Worm (Caenorhabditis elegans): ENCODE data around the gene C05D2.8.
A peak's percentile ranks its signal among the peaks of the same experiment; 100 is the strongest.

The C05D2.8 gene

ce11 chrIII:5573694-5574093 lies 36.5 kb downstream of the C05D2.8 start, which contains the start of gene molo-1:
TSS of gene molo-1 (plus strand) at chrIII:5573994.
- TF ChIP-seq pqm-1 (tag; optimal IDR thresholded peaks at IDR 0.05) = no peak
- no peak for TF ChIP-seq lir-3 (tag; optimal IDR thresholded peaks at IDR 0.05)

DNA sequence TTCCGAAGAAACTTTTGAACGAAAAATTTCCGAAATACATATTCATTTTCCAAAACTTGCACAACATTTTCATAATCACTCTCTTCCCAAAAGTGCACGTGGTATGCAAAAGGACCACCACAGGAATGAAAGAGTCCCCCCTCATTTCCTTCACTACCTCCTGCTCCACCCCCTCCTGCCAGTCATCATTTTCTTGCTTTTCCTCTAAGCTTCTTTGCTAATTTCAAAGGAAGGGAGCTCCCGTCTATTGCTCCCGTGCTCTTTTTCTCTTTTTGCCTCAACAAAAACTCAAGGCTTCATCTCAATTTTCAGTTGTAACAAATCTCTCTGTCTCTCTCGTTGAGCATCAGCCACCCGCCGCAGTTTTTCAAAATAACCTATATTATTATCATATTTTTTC lies 37.3 kb downstream of the C05D2.8 start:
- TF ChIP-seq zip-2 (tag; optimal IDR thresholded peaks at IDR 0.05) (no peak), dmd-6 (GFP tag; IDR thresholded peaks at IDR 0.05) (no peak), nhr-42 (GFP tag; IDR thresholded peaks at IDR 0.05) (no peak), lin-1 (GFP tag; IDR thresholded peaks at IDR 0.05) (no peak), aha-1 (tag) (peak; percentile 57), hlh-30 (tag; optimal IDR thresholded peaks at IDR 0.05; ENCODE audit: insufficient read depth) (peak; percentile 52), ceh-28 (tag; optimal IDR thresholded peaks at IDR 0.05) (no peak)

DNA sequence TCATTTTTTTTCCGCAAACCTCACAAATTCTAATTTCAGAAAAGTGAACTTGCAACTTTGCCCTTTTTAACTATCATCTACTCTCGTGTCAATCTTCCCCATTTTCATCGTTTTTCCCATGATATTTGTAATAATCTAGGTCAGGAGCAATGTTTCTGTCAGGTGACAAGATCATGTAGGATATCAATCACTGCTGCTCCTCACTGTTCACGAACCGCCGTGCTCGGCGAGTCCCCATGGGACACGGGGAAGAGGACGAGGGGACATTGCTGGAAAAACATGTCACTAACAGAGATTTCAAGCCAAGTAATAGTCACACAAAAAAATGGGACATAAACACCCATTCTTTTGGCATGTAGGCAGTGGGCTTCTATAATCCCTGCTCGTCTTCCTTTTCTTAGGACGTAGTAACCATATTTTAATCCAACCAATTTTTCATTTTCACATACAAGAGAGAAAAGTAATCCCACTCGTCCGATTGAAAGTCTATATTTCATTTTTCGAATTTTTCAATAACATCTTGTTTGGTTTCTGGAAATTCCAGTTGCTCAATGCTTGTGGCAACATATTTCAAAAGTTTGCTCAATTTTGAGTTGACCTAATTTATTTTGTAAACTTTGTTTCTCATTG lies 39.2 kb downstream of the C05D2.8 start:
- TF ChIP-seq unc-62 (GFP tag; optimal IDR thresholded peaks at IDR 0.05 in 1 of 2) (peak in 1 of 2 experiments; percentile 86), unc-62 (tag; optimal IDR thresholded peaks at IDR 0.05) (no peak), nhr-102 (tag; optimal IDR thresholded peaks at IDR 0.05) (no peak), F37D6.2 (tag; optimal IDR thresholded peaks at IDR 0.05) (no peak), ceh-20 (GFP tag; IDR thresholded peaks at IDR 0.05) (peak; percentile 48; the same call in 1 of the 2 replicates), dmd-6 (GFP tag; IDR thresholded peaks at IDR 0.05) (no peak), hlh-30 (tag; optimal IDR thresholded peaks at IDR 0.05; ENCODE audit: insufficient read depth) (peak; percentile 10)

DNA sequence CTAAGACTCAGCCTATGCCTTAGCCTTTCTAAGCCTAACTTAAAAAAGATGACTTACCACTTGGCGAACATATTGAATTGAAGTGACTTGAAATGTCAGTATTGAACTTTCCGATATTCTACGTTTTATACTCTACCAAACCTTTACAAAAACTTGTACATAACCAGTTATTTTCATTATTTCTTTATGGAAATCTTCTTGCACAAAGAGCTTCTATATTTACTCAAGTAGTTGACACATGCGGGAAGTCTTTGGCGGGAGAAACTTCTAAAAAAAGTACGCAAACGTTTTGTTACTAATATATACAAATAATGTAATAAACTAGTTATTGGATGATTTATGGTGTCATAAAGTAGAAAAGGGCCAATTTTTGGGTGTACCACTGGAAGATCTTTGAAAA lies 41.5 kb downstream of the C05D2.8 start, which contains the start of gene nspb-12:
Gene nspb-12, minus strand, starts transcription at position 101 of the 400 bp plus-strand sequence.
- TF ChIP-seq aha-1 (tag) (peak; percentile 1), spr-3 (GFP tag; optimal IDR thresholded peaks at IDR 0.05) (no peak)

- TF ChIP-seq unc-130 (GFP tag; optimal IDR thresholded peaks at IDR 0.05) (no peak), arid-1 (GFP tag; conservative IDR thresholded peaks at IDR 0.05) (0 out of 2 replicates have a peak, but pooled peaks have one; percentile 35), egl-43 (GFP tag; IDR thresholded peaks at IDR 0.05) (peak; percentile 55; the same call in 1 of the 2 replicates)
Measured at ce11 chrIII:5568265-5568664, 41.9 kb downstream of the C05D2.8 start.

DNA sequence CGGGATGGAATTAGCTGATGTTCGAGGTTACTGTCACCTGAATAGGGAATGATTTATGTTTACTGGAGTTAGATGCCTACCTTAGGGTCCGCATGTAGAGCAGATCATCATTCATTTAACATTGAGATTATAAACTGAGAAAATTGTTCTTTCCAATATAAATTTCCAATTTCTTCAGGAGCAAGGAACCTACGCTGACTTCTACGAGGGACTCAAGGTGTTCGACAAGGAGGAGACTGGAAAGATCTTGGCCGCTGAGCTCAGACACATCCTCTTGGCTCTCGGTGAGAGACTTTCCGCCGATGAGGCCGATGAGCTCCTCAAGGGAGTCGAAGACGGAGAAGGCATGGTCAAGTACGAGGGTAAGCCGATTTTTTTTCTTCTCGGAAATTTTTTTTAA lies 43.6 kb downstream of the C05D2.8 start:
- peak; percentile 50 for TF ChIP-seq set-16 (GFP tag; IDR thresholded peaks at IDR 0.05)
- peak in 1 of 2 experiments; percentile 68 for TF ChIP-seq unc-62 (GFP tag; optimal IDR thresholded peaks at IDR 0.05 in 1 of 2)
- TF ChIP-seq unc-62 (tag; optimal IDR thresholded peaks at IDR 0.05) = no peak
- TF ChIP-seq ama-1 (optimal IDR thresholded peaks at IDR 0.05) = no peak
- TF ChIP-seq nhr-6 (tag; optimal IDR thresholded peaks at IDR 0.05) = no peak

DNA sequence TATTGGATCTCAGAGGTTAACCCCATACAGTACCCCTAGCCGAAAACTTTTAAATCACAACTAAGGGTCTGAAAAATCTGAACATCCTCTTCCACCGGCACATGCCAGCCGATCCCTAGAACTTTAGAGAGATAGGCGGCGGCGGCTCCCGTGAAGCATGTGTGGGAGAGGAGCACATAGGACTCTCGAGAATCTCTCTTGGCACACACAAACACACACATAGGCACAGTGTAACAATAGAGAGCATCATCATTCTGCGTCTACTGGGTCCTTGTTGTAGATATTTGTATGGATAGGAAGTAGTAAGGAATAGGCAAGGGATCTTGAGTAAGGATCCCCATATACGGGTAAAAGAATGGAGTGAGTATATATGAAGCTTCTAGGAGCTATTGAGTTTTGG lies 44.4 kb downstream of the C05D2.8 start:
- TF ChIP-seq mep-1 (tag; optimal IDR thresholded peaks at IDR 0.05) = no peak
- no peak for TF ChIP-seq hlh-11 (tag; optimal IDR thresholded peaks at IDR 0.05)
- TF ChIP-seq zfp-3 (GFP tag; conservative IDR thresholded peaks at IDR 0.05) = no peak
- no peak for TF ChIP-seq ctbp-1 (GFP tag; IDR thresholded peaks at IDR 0.05)
- no peak for TF ChIP-seq nhr-42 (GFP tag; IDR thresholded peaks at IDR 0.05)
- TF ChIP-seq hlh-30 (tag; optimal IDR thresholded peaks at IDR 0.05; ENCODE audit: insufficient read depth) = no peak
- TF ChIP-seq set-16 (GFP tag; IDR thresholded peaks at IDR 0.05) = no peak
- TF ChIP-seq Y105C5A.15 (GFP tag; IDR thresholded peaks at IDR 0.05) = no peak

DNA sequence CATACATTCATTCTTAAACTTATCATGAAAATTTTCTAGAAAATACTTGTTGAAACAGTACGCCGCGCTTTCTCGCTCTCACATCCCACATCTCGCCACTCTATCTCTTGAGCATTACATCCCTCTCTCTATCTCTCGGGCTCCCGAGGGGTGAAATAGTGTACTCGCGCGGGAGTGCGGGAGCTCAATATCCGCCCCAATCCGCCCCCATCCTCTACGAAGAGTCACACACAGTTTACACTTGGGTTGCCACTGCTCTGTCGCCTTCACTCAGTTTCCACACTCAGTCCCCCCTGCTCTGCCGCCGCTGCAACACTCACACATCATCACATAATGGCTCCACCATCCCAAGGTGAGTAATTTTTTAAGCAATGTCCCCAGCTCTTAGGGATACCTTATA lies 45.3 kb downstream of the C05D2.8 start, which contains the start of gene mlc-3:
Gene mlc-3, plus strand, starts transcription at position 227 of the 400 bp plus-strand sequence.
- TF ChIP-seq set-16 (GFP tag; IDR thresholded peaks at IDR 0.05) = peak; percentile 43; the same call in 1 of the 2 replicates
- no peak for TF ChIP-seq vab-7 (GFP tag; IDR thresholded peaks at IDR 0.05)
- TF ChIP-seq nhr-77 (tag; optimal IDR thresholded peaks at IDR 0.05) = no peak
- no peak for TF ChIP-seq daf-16 (GFP tag; optimal IDR thresholded peaks at IDR 0.05)
- TF ChIP-seq daf-16 (tag; optimal IDR thresholded peaks at IDR 0.05) = no peak
- TF ChIP-seq lin-15B (tag; optimal IDR thresholded peaks at IDR 0.05) = no peak
- no peak for TF ChIP-seq T26A8.4 (GFP tag; IDR thresholded peaks at IDR 0.05)
- no peak for TF ChIP-seq unc-39 (tag; optimal IDR thresholded peaks at IDR 0.05)
- TF ChIP-seq F37D6.2 (tag; optimal IDR thresholded peaks at IDR 0.05) = no peak
- peak; percentile 20 for TF ChIP-seq aha-1 (tag)
- no peak for TF ChIP-seq Y5F2A.4 (GFP tag; optimal IDR thresholded peaks at IDR 0.05)
- no peak for TF ChIP-seq F10B5.3 (tag; optimal IDR thresholded peaks at IDR 0.05)
- no peak for TF ChIP-seq fos-1 (tag; optimal IDR thresholded peaks at IDR 0.05)
- no peak for TF ChIP-seq php-3 (GFP tag; IDR thresholded peaks at IDR 0.05)
- peak; percentile 36 for TF ChIP-seq hlh-11 (tag; optimal IDR thresholded peaks at IDR 0.05)
- TF ChIP-seq spr-3 (GFP tag; optimal IDR thresholded peaks at IDR 0.05) = no peak
- no peak for TF ChIP-seq ztf-11 (tag; optimal IDR thresholded peaks at IDR 0.05)

All from whole organism, L4 larva.